Worm (Caenorhabditis elegans): Measurements from ENCODE around the gene fsn-1.

Gene fsn-1

ce11 chrIII:4937022-4937421, at the start of gene fsn-1:
TSS of gene fsn-1 (plus strand) at chrIII:4937322.
- TF ChIP-seq nhr-11 (tag; optimal IDR thresholded peaks at IDR 0.05) (no peak), nhr-77 (tag; optimal IDR thresholded peaks at IDR 0.05) (no peak), nhr-237 (tag; optimal IDR thresholded peaks at IDR 0.05) (no peak), nhr-23 (tag; optimal IDR thresholded peaks at IDR 0.05) (no peak), gmeb-1 (tag; optimal IDR thresholded peaks at IDR 0.05) (no peak), unc-55 (GFP tag; optimal IDR thresholded peaks at IDR 0.05) (no peak), snpc-4 (tag; optimal IDR thresholded peaks at IDR 0.05) (no peak), mdl-1 (tag; optimal IDR thresholded peaks at IDR 0.05) (no peak), crh-2 (tag; optimal IDR thresholded peaks at IDR 0.05) (no peak), lin-11 (tag; optimal IDR thresholded peaks at IDR 0.05) (no peak), lin-13 (GFP tag; optimal IDR thresholded peaks at IDR 0.05) (no peak), nhr-6 (tag; optimal IDR thresholded peaks at IDR 0.05) (no peak), nhr-21 (tag; optimal IDR thresholded peaks at IDR 0.05) (no peak), mab-5 (tag; optimal IDR thresholded peaks at IDR 0.05) (no peak), ama-1 (optimal IDR thresholded peaks at IDR 0.05) (no peak), elt-3 (tag; optimal IDR thresholded peaks at IDR 0.05) (no peak), sma-3 (GFP tag; optimal IDR thresholded peaks at IDR 0.05) (no peak), sem-4 (tag; optimal IDR thresholded peaks at IDR 0.05) (no peak), Y55F3AM.14 (GFP tag; optimal IDR thresholded peaks at IDR 0.05) (no peak), lsy-2 (tag; optimal IDR thresholded peaks at IDR 0.05) (no peak)

- TF ChIP-seq nhr-25 (tag; optimal IDR thresholded peaks at IDR 0.05) (no peak), sem-4 (tag; optimal IDR thresholded peaks at IDR 0.05) (no peak), mdl-1 (tag; optimal IDR thresholded peaks at IDR 0.05) (no peak), lin-39 (tag; optimal IDR thresholded peaks at IDR 0.05) (no peak), skn-1 (tag; optimal IDR thresholded peaks at IDR 0.05) (no peak), zag-1 (tag; optimal IDR thresholded peaks at IDR 0.05) (no peak), nhr-129 (tag; optimal IDR thresholded peaks at IDR 0.05) (no peak), peb-1 (tag; optimal IDR thresholded peaks at IDR 0.05) (no peak), unc-39 (tag; optimal IDR thresholded peaks at IDR 0.05) (no peak)
Observed at ce11 chrIII:4890997-4891396, 46.1 kb upstream of the fsn-1 start, which contains the start of gene F26F4.5. TSS of gene F26F4.5 (minus strand) at chrIII:4891252.

- no peak for TF ChIP-seq alr-1 (tag; optimal IDR thresholded peaks at IDR 0.05)
- TF ChIP-seq mbf-1 (tag; optimal IDR thresholded peaks at IDR 0.05): no peak
- no peak for TF ChIP-seq nhr-6 (tag; optimal IDR thresholded peaks at IDR 0.05)
- TF ChIP-seq sma-3 (GFP tag; optimal IDR thresholded peaks at IDR 0.05): no peak
- TF ChIP-seq R02D3.7 (tag; optimal IDR thresholded peaks at IDR 0.05): no peak
- TF ChIP-seq ama-1 (optimal IDR thresholded peaks at IDR 0.05): no peak
- no peak for TF ChIP-seq nhr-21 (tag; optimal IDR thresholded peaks at IDR 0.05)
- no peak for TF ChIP-seq unc-55 (GFP tag; optimal IDR thresholded peaks at IDR 0.05)
- TF ChIP-seq nhr-23 (tag; optimal IDR thresholded peaks at IDR 0.05): no peak
- no peak for TF ChIP-seq lin-11 (tag; optimal IDR thresholded peaks at IDR 0.05)
- TF ChIP-seq dmd-4 (tag; optimal IDR thresholded peaks at IDR 0.05): no peak
- no peak for TF ChIP-seq nhr-25 (tag; optimal IDR thresholded peaks at IDR 0.05)
- no peak for TF ChIP-seq ceh-16 (tag; optimal IDR thresholded peaks at IDR 0.05)
- no peak for TF ChIP-seq skn-1 (tag; optimal IDR thresholded peaks at IDR 0.05)
Observed at ce11 chrIII:4893540-4893939, 43.6 kb upstream of the fsn-1 start, which contains the start of gene F26F4.6. TSS of gene F26F4.6 (minus strand) at chrIII:4893640.

- TF ChIP-seq Y55F3AM.14 (GFP tag; optimal IDR thresholded peaks at IDR 0.05) (no peak), nhr-11 (tag; optimal IDR thresholded peaks at IDR 0.05) (no peak), zag-1 (tag; optimal IDR thresholded peaks at IDR 0.05) (no peak), ZK546.5 (tag; optimal IDR thresholded peaks at IDR 0.05) (no peak)
Observed at ce11 chrIII:4895313-4895712, 41.8 kb upstream of the fsn-1 start.

- TF ChIP-seq unc-62 (GFP tag; optimal IDR thresholded peaks at IDR 0.05): no peak
- TF ChIP-seq sma-3 (GFP tag; optimal IDR thresholded peaks at IDR 0.05): no peak
- TF ChIP-seq nhr-11 (tag; optimal IDR thresholded peaks at IDR 0.05): no peak
- no peak for TF ChIP-seq fos-1 (tag; optimal IDR thresholded peaks at IDR 0.05)
- TF ChIP-seq mab-5 (tag; optimal IDR thresholded peaks at IDR 0.05): no peak
- TF ChIP-seq nhr-23 (tag; optimal IDR thresholded peaks at IDR 0.05): no peak
- TF ChIP-seq dmd-4 (tag; optimal IDR thresholded peaks at IDR 0.05): no peak
- no peak for TF ChIP-seq aly-2 (tag; optimal IDR thresholded peaks at IDR 0.05)
- no peak for TF ChIP-seq unc-55 (GFP tag; optimal IDR thresholded peaks at IDR 0.05)
- no peak for TF ChIP-seq nhr-21 (tag; optimal IDR thresholded peaks at IDR 0.05)
- TF ChIP-seq unc-39 (tag; optimal IDR thresholded peaks at IDR 0.05): no peak
- no peak for TF ChIP-seq ceh-16 (tag; optimal IDR thresholded peaks at IDR 0.05)
- TF ChIP-seq crh-2 (tag; optimal IDR thresholded peaks at IDR 0.05): no peak
- no peak for TF ChIP-seq nhr-129 (tag; optimal IDR thresholded peaks at IDR 0.05)
- TF ChIP-seq nhr-25 (tag; optimal IDR thresholded peaks at IDR 0.05): no peak
Observed at ce11 chrIII:4899035-4899578, 38.0 kb upstream of the fsn-1 start, which contains the start of gene nhl-2. TSS of gene nhl-2 (minus strand) at chrIII:4899085.
